Worm (Caenorhabditis elegans) whole organism, L3 larva: ENCODE data around the gene mltn-9.

Experiments
- ZK546.5 ChIP-seq: sonication (generic microtip); optimal IDR thresholded peaks from 2 replicates; lab custom pipeline; 2017; ENCODE audit warnings: missing biosample characterization, missing genetic modification characterization
- fos-1 ChIP-seq: fragments of 150-350 bp; optimal IDR thresholded peaks from 2 replicates; lab custom pipeline; 2014; ENCODE audit warnings: missing biosample characterization, missing genetic modification characterization
- lin-15B ChIP-seq: fragments of 150-350 bp; optimal IDR thresholded peaks from 2 replicates; lab custom pipeline; 2014; ENCODE audit warnings: missing biosample characterization, missing genetic modification characterization
- lin-39 ChIP-seq: fragments of 150-350 bp; optimal IDR thresholded peaks from 2 replicates; lab custom pipeline; 2018; ENCODE audit warnings: missing biosample characterization, missing genetic modification reagents, missing genetic modification characterization
- nhr-237 ChIP-seq: fragments of 150-350 bp; optimal IDR thresholded peaks from 2 replicates; lab custom pipeline; 2014; ENCODE audit warnings: missing biosample characterization, missing genetic modification characterization
- nhr-25 ChIP-seq: sonication (generic microtip); optimal IDR thresholded peaks from 2 replicates; lab custom pipeline; 2017; ENCODE audit warnings: missing biosample characterization, missing genetic modification characterization
- nhr-28 ChIP-seq: fragments of 150-350 bp; optimal IDR thresholded peaks from 2 replicates; lab custom pipeline; 2014; ENCODE audit warnings: missing biosample characterization, missing genetic modification characterization
- pqm-1 ChIP-seq: fragments of 150-350 bp; optimal IDR thresholded peaks from 2 replicates; lab custom pipeline; 2017; ENCODE audit warnings: missing biosample characterization, missing genetic modification characterization, inconsistent platforms
- skn-1 ChIP-seq: fragments of 150-350 bp; optimal IDR thresholded peaks from 2 replicates; lab custom pipeline; 2014; ENCODE audit warnings: missing biosample characterization, missing genetic modification characterization
- snpc-4 ChIP-seq: fragments of 150-350 bp; optimal IDR thresholded peaks from 2 replicates; lab custom pipeline; 2014; ENCODE audit warnings: missing biosample characterization, missing genetic modification characterization

DNA sequence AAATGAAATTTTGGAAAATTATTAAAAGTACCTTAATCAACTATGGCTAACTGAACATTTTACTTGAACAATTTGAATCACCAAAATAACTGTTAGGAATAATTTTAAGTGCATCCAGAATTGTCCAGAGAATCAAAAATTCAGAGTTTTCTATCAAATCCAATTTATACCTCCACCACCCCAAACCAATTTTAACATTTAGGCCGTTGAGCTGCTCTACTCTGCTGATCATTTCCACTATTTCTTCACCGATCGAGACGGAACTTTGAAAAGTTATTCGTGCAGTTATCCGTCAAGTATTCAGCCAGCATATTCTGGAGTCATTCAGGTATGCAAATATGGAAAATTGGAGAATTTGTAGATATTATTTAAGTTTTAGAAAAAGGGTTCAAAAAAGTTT is 7.3 kb upstream of the mltn-9 start:
- no peak for TF ChIP-seq lin-39 (tag; lab: Kevin White, UChicago)
- TF ChIP-seq lin-15B (tag; lab: Kevin White, UChicago) = no peak
- TF ChIP-seq nhr-25 (tag; lab: Kevin White, UChicago) = no peak
- TF ChIP-seq pqm-1 (tag; lab: Kevin White, UChicago) = no peak
- no peak for TF ChIP-seq ZK546.5 (tag; lab: Kevin White, UChicago)
- no peak for TF ChIP-seq fos-1 (tag; lab: Kevin White, UChicago)
- TF ChIP-seq snpc-4 (tag; lab: Kevin White, UChicago) = no peak
- TF ChIP-seq skn-1 (tag; lab: Kevin White, UChicago) = no peak
- no peak for TF ChIP-seq nhr-28
- TF ChIP-seq nhr-237 (tag; lab: Kevin White, UChicago) = no peak
